Worm (Caenorhabditis elegans) whole organism, late embryonic: ENCODE measurements around the gene R04F11.5.

ENCODE experiments used
- C38D4.7 ChIP-seq: fragments of 200-800 bp; sonication (Bioruptor generic); optimal IDR thresholded peaks from 2 replicates; lab custom pipeline; 2018; ENCODE audit warnings: mild to moderate bottlenecking, missing genetic modification characterization, moderate library complexity, missing compliant biosample characterization
- ama-1 ChIP-seq: fragments of 150-350 bp; optimal IDR thresholded peaks from 2 replicates; lab custom pipeline; 2014
- ceh-45 ChIP-seq: fragments of 200-800 bp; sonication (Bioruptor generic); IDR thresholded peaks from 2 replicates; pipeline ENCODE4 v1.3.6; 2022; ENCODE audit warnings: missing genetic modification reagents, missing genetic modification characterization, missing compliant biosample characterization
- dve-1 ChIP-seq: sonication (generic microtip); optimal IDR thresholded peaks from 2 replicates; lab custom pipeline; 2017; ENCODE audit warnings: antibody characterized with exemption, mild to moderate bottlenecking, missing genetic modification characterization, missing compliant biosample characterization
- fkh-10 ChIP-seq: fragments of 150-350 bp; optimal IDR thresholded peaks from 2 replicates; lab custom pipeline; 2014; ENCODE audit warnings: missing biosample characterization, missing genetic modification reagents, missing genetic modification characterization
- hlh-13 ChIP-seq: fragments of 200-800 bp; sonication (Bioruptor generic); optimal IDR thresholded peaks from 2 replicates; lab custom pipeline; 2018; ENCODE audit warnings: mild to moderate bottlenecking, missing genetic modification characterization, missing compliant biosample characterization
- hlh-30 ChIP-seq: sonication (generic microtip); optimal IDR thresholded peaks from 2 replicates; lab custom pipeline; 2017; ENCODE audit warnings: antibody characterized with exemption, missing genetic modification characterization, missing compliant biosample characterization; ENCODE audit not compliant: insufficient read depth
- madf-2 ChIP-seq: sonication (generic microtip); optimal IDR thresholded peaks from 2 replicates; lab custom pipeline; 2017; ENCODE audit warnings: missing genetic modification characterization, missing compliant biosample characterization
- mec-3 ChIP-seq: sonication (generic microtip); optimal IDR thresholded peaks from 2 replicates; lab custom pipeline; 2016; ENCODE audit warnings: borderline replicate concordance, missing genetic modification characterization, missing compliant biosample characterization
- nfya-1 ChIP-seq: sonication (generic microtip); optimal IDR thresholded peaks from 2 replicates; lab custom pipeline; 2017; ENCODE audit warnings: missing genetic modification characterization, mild to moderate bottlenecking, missing compliant biosample characterization, antibody characterized with exemption, moderate library complexity
- odd-2 ChIP-seq: sonication (generic microtip); optimal IDR thresholded peaks from 2 replicates; lab custom pipeline; 2017; ENCODE audit warnings: antibody characterized with exemption, mild to moderate bottlenecking, missing genetic modification characterization, missing compliant biosample characterization
- sdc-2 ChIP-seq: sonication (generic microtip); optimal IDR thresholded peaks from 2 replicates; lab custom pipeline; 2016; ENCODE audit warnings: missing genotype, missing genetic modification characterization, missing compliant biosample characterization
- unc-86 ChIP-seq: sonication (generic microtip); optimal IDR thresholded peaks from 2 replicates; lab custom pipeline; 2016; ENCODE audit warnings: missing genetic modification characterization, missing compliant biosample characterization

- no peak for TF ChIP-seq mec-3
- no peak for TF ChIP-seq unc-86 (tag; lab: Kevin White, UChicago)
- TF ChIP-seq nfya-1: no peak
- no peak for TF ChIP-seq sdc-2 (tag; lab: Kevin White, UChicago)
- TF ChIP-seq hlh-30 (tag; lab: Kevin White, UChicago): no peak
- no peak for TF ChIP-seq C38D4.7 (GFP tag; lab: Kevin White, UChicago)
- no peak for TF ChIP-seq fkh-10 (GFP tag; lab: Kevin White, UChicago)
- TF ChIP-seq ama-1 (lab: Kevin White, UChicago): no peak
- no peak for TF ChIP-seq odd-2
- no peak for TF ChIP-seq ceh-45
- TF ChIP-seq dve-1 (tag; lab: Kevin White, UChicago): no peak
- TF ChIP-seq madf-2 (tag; lab: Kevin White, UChicago): no peak
- TF ChIP-seq hlh-13 (GFP tag; lab: Kevin White, UChicago): no peak
These were observed 7.6 kb downstream of the R04F11.5 start, which contains the start of gene hpo-30 for ce11 chrV:12310256-12310655.
